Worm (Caenorhabditis elegans) whole organism, early embryonic: Measurements from ENCODE around the gene T10B5.3.

Experiments used
- B0310.2 ChIP-seq: sonication (generic microtip); optimal IDR thresholded peaks from 2 replicates; lab custom pipeline; 2016; ENCODE audit warnings: mild to moderate bottlenecking, missing genetic modification characterization, missing compliant biosample characterization
- F13C5.2 ChIP-seq: sonication (generic microtip); optimal IDR thresholded peaks from 2 replicates; lab custom pipeline; 2017; ENCODE audit warnings: mild to moderate bottlenecking, missing genetic modification characterization, inconsistent platforms, missing compliant biosample characterization
- aly-1 ChIP-seq: sonication (generic microtip); optimal IDR thresholded peaks from 2 replicates; lab custom pipeline; 2016; ENCODE audit warnings: missing genetic modification characterization, missing compliant biosample characterization
- ama-1 ChIP-seq: fragments of 150-350 bp; optimal IDR thresholded peaks from 2 replicates; lab custom pipeline; 2014
- ceh-13 ChIP-seq: fragments of 200-800 bp; sonication (Bioruptor generic); optimal IDR thresholded peaks from 2 replicates; lab custom pipeline; 2018; ENCODE audit warnings: mild to moderate bottlenecking, missing genetic modification characterization, missing compliant biosample characterization
- ceh-36 ChIP-seq: sonication (generic microtip); optimal IDR thresholded peaks from 2 replicates; lab custom pipeline; 2016; ENCODE audit warnings: missing genetic modification characterization, inconsistent platforms, missing compliant biosample characterization
- ets-7 ChIP-seq: sonication (generic microtip); optimal IDR thresholded peaks from 2 replicates; lab custom pipeline; 2016; ENCODE audit warnings: missing genotype, missing genetic modification characterization, missing compliant biosample characterization
- flt-1 ChIP-seq: fragments of 200-800 bp; sonication (Bioruptor generic); IDR thresholded peaks from 2 replicates; pipeline ENCODE4 v1.3.6; 2022; ENCODE audit warnings: missing genetic modification characterization, missing compliant biosample characterization
- hmbx-1 ChIP-seq: sonication (generic microtip); optimal IDR thresholded peaks from 2 replicates; lab custom pipeline; 2016; ENCODE audit warnings: mild to moderate bottlenecking, missing genetic modification characterization, missing compliant biosample characterization
- hmg-4 ChIP-seq: fragments of 200-800 bp; sonication (Bioruptor generic); optimal IDR thresholded peaks from 2 replicates; lab custom pipeline; 2018; ENCODE audit warnings: mild to moderate bottlenecking, missing genetic modification characterization, missing compliant biosample characterization
- hnd-1 ChIP-seq: sonication (generic microtip); optimal IDR thresholded peaks from 2 replicates; lab custom pipeline; 2016; ENCODE audit warnings: missing genetic modification characterization, missing compliant biosample characterization
- pes-1 ChIP-seq: fragments of 200-800 bp; sonication (Bioruptor generic); IDR thresholded peaks from 2 replicates; pipeline ENCODE4 v1.3.6; 2022; ENCODE audit warnings: missing genetic modification reagents, missing genetic modification characterization, missing compliant biosample characterization
- scrt-1 ChIP-seq: fragments of 200-800 bp; sonication (Bioruptor generic); IDR thresholded peaks from 2 replicates; pipeline ENCODE4 v1.3.6; 2022; ENCODE audit warnings: missing genetic modification characterization, missing compliant biosample characterization
- sea-1 ChIP-seq: fragments of 200-800 bp; sonication (Bioruptor generic); conservative IDR thresholded peaks from 2 replicates; pipeline ENCODE4 v1.3.6; 2022; ENCODE audit warnings: missing genetic modification characterization, missing compliant biosample characterization
- tbx-11 ChIP-seq: fragments of 200-800 bp; sonication (Bioruptor generic); IDR thresholded peaks from 2 replicates; pipeline ENCODE4 v1.3.6; 2022; ENCODE audit warnings: missing genetic modification characterization, missing compliant biosample characterization
- tbx-37 ChIP-seq: fragments of 200-800 bp; sonication (Bioruptor generic); conservative IDR thresholded peaks from 2 replicates; pipeline ENCODE4 v1.3.6; 2022; ENCODE audit warnings: missing genetic modification reagents, missing genetic modification characterization, missing compliant biosample characterization
- tra-4 ChIP-seq: sonication (generic microtip); optimal IDR thresholded peaks from 2 replicates; lab custom pipeline; 2017; ENCODE audit warnings: missing genetic modification characterization, missing compliant biosample characterization

Gene T10B5.3

DNA sequence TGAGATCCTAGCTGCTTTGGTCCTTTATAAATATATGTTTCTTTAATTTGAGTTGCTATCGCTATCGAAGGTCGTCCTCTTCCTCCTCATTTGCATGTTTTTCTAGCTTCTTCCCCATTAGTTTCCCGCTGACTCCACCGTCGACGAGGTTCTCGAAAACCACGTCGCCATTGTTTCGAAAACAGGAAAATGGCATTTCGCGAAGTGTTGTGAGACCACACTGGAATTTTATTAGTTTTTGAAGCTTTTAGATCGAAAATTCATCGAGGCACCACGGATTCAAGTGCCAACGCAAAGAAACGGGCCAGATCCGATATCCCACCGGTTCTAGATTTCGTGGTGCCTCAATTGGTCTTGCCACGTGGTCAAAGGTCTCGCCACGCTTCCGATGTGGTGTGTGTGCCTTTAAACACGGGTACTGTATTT, 946 bp upstream of the T10B5.3 start:
- TF ChIP-seq tra-4 (peak; percentile 11), pes-1 (GFP tag; lab: Robert Waterston, UW) (no peak), ama-1 (lab: Kevin White, UChicago) (peak; percentile 7)

DNA sequence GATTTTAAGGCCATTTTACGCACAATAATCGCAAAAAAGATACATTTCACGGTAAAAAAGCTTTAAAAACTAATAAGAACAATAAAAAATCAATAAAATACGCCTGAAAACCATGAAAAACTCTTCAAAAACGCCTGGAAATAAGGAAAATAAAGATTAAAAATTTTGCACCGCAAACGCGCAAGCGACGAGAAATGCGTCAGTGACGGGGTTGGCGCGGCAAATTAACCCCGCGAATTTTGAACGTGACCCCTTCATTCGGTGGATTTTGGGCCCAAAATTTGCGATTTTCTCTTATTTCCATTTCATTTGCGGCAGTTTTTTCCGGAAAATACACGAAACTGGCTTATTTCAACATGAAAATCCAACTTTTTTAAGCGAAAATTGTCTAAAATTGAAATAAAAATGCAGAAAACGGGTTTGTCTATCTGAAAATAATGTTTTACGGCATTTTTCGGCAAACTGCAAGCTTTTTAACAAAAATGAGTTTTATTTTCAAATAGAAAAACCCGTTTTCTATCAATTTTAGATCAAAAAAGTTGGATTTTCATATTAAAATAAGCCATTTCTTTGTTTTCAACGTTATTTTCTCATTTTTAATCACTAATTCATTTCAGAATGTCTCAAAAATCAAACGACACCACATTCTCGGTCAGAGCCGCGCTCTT, 852 bp downstream of the T10B5.3 start, which contains the start of gene knl-3:
Gene knl-3, plus strand, starts transcription at position 618 of the 668 bp plus-strand sequence.
- TF ChIP-seq scrt-1 (peak; percentile 70; the same call in 1 of the 2 replicates), ceh-13 (GFP tag; lab: Kevin White, UChicago) (no peak), F13C5.2 (peak; percentile 80), ets-7 (tag; lab: Kevin White, UChicago) (no peak), aly-1 (tag; lab: Kevin White, UChicago) (no peak), hnd-1 (tag; lab: Kevin White, UChicago) (peak; percentile 32), B0310.2 (no peak), sea-1 (no peak), flt-1 (peak; percentile 51; the same call in 1 of the 2 replicates), hmg-4 (GFP tag; lab: Kevin White, UChicago) (peak; percentile 51), pes-1 (GFP tag; lab: Robert Waterston, UW) (peak; percentile 79), ama-1 (lab: Kevin White, UChicago) (no peak), tbx-37 (GFP tag; lab: Robert Waterston, UW) (peak; percentile 51; the same call in 1 of the 2 replicates), tbx-11 (GFP tag; lab: Robert Waterston, UW) (peak; percentile 65; the same call in 1 of the 2 replicates), tra-4 (peak; percentile 29), hmbx-1 (tag; lab: Kevin White, UChicago) (peak; percentile 11), ceh-36 (tag; lab: Kevin White, UChicago) (peak; percentile 80)

DNA sequence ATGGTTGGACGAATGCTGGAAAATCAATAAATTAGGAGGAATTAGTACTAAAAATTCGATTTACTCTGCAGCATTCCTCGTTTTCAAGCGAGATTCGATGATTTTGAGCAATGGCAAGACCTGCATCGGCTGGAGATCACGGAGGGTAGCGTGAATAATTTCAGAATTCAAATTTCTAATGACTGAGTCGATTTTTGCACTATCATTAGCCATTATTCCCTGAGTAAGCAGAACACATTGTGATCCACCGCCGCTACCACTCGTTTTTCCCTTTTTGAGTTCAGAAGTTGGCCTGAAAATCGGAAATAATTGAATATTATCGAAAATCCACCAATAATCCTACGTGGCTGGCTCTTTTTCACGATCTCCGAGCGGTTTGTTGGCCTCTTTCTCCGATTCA, 1.6 kb downstream of the T10B5.3 start:
- no peak for TF ChIP-seq hmg-4 (GFP tag; lab: Kevin White, UChicago)
- TF ChIP-seq hnd-1 (tag; lab: Kevin White, UChicago), result no peak
- no peak for TF ChIP-seq hmbx-1 (tag; lab: Kevin White, UChicago)
- no peak for TF ChIP-seq tra-4
- no peak for TF ChIP-seq tbx-37 (GFP tag; lab: Robert Waterston, UW)
- TF ChIP-seq pes-1 (GFP tag; lab: Robert Waterston, UW), result no peak
- no peak for TF ChIP-seq B0310.2
- TF ChIP-seq ceh-13 (GFP tag; lab: Kevin White, UChicago), result no peak
- TF ChIP-seq aly-1 (tag; lab: Kevin White, UChicago), result no peak
- no peak for TF ChIP-seq sea-1
- TF ChIP-seq flt-1, result no peak
- no peak for TF ChIP-seq ets-7 (tag; lab: Kevin White, UChicago)
- TF ChIP-seq ama-1 (lab: Kevin White, UChicago), result no peak
- TF ChIP-seq ceh-36 (tag; lab: Kevin White, UChicago), result no peak
- no peak for TF ChIP-seq F13C5.2

DNA sequence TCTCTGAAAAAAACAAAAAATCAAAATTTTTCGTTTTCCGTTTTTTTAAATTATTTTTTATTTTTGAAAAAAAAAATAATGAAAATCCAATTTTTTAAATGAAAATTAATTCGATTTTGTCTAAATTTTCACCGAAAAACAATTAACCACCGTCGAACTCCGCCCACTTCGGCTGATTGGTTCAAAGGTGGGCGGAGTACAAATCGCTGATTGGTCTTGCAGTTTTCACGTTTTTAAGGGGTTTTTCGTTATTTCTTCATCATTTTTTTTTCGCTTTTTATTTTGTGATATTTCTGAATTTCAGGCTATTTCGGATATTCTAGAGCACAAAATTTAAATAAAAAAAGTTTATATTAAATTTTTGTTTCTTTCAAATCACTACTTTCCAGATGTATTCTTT, 4.6 kb downstream of the T10B5.3 start:
- no peak for TF ChIP-seq F13C5.2
- no peak for TF ChIP-seq tbx-11 (GFP tag; lab: Robert Waterston, UW)
- no peak for TF ChIP-seq flt-1
- TF ChIP-seq ceh-36 (tag; lab: Kevin White, UChicago), result no peak
- no peak for TF ChIP-seq tbx-37 (GFP tag; lab: Robert Waterston, UW)
- no peak for TF ChIP-seq pes-1 (GFP tag; lab: Robert Waterston, UW)
- TF ChIP-seq hmg-4 (GFP tag; lab: Kevin White, UChicago), result no peak
- no peak for TF ChIP-seq ets-7 (tag; lab: Kevin White, UChicago)

DNA sequence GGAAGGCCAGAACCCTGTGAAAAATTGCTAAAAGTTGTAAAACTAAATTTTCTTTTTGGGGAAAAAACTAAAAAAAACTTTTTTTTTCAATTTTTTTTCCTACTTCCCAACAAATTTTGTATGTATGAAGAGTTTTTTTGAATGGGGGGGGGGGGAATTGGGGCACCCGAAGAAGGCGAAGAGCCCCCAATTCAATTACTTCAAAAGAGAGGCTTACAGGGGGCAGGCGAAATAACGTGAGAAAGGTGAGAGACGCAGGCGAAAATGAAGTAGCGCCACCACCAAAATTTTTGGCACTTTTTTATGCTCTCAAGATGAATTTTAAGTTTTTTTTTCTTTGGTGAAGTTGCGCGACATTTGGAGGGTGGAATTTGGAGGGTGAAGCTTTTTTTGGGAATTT, 6.6 kb downstream of the T10B5.3 start:
- TF ChIP-seq aly-1 (tag; lab: Kevin White, UChicago) (no peak), ceh-36 (tag; lab: Kevin White, UChicago) (no peak), scrt-1 (no peak), flt-1 (no peak), tbx-37 (GFP tag; lab: Robert Waterston, UW) (no peak), hmbx-1 (tag; lab: Kevin White, UChicago) (no peak), B0310.2 (no peak), tra-4 (no peak), pes-1 (GFP tag; lab: Robert Waterston, UW) (no peak)

DNA sequence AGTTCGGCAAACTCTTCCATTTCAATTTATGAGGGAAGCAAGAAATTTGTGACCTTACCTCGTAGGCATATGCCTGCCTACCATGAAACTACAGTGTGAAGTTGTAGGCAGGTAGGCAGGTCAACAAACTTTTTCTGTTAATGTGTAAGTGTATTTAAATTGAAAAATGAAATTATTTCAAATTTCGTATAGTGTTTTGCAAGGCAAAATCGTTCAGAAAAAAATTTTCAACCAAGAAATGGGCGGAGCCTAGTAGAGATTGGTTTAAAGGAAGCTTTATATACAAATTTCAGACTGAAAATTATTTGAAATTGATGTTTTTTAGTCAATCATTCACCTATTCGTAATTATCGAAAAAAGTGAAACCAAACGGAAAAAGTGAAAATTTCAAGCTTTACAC, 11.7 kb downstream of the T10B5.3 start:
- no peak for TF ChIP-seq hmbx-1 (tag; lab: Kevin White, UChicago)
- TF ChIP-seq F13C5.2, result no peak
- TF ChIP-seq hnd-1 (tag; lab: Kevin White, UChicago), result no peak
- no peak for TF ChIP-seq flt-1
- TF ChIP-seq tbx-37 (GFP tag; lab: Robert Waterston, UW), result no peak
- TF ChIP-seq B0310.2, result no peak
- no peak for TF ChIP-seq pes-1 (GFP tag; lab: Robert Waterston, UW)
- no peak for TF ChIP-seq aly-1 (tag; lab: Kevin White, UChicago)
- no peak for TF ChIP-seq ama-1 (lab: Kevin White, UChicago)
- TF ChIP-seq ets-7 (tag; lab: Kevin White, UChicago), result no peak
- TF ChIP-seq tra-4, result no peak
- no peak for TF ChIP-seq scrt-1
- no peak for TF ChIP-seq ceh-13 (GFP tag; lab: Kevin White, UChicago)

DNA sequence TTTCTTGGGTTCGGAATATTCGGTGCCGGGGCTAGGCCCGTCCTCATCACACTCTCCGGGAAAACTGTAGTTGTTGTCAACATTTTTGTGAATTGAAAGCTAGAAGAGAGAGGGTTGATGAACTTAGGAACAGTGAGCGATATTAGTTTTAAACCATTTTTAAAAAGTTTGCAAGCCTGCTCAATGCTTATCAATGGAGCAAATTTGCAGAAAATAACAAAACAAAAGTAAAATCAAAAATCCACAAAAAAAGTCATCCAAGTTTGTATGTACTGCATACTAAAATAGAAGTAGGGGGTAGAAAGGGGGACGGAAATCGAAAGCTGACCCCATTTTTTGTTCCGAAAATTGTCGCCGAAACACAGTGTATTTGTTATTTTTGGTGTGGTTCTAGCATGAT, 13.4 kb downstream of the T10B5.3 start, which contains the start of gene T10B5.10:
Gene T10B5.10, minus strand, starts transcription at position 101 of the 400 bp plus-strand sequence.
- TF ChIP-seq aly-1 (tag; lab: Kevin White, UChicago) (no peak), hmbx-1 (tag; lab: Kevin White, UChicago) (no peak), tra-4 (no peak), hmg-4 (GFP tag; lab: Kevin White, UChicago) (no peak), ama-1 (lab: Kevin White, UChicago) (no peak), tbx-37 (GFP tag; lab: Robert Waterston, UW) (no peak), ets-7 (tag; lab: Kevin White, UChicago) (no peak), flt-1 (no peak), tbx-11 (GFP tag; lab: Robert Waterston, UW) (no peak), F13C5.2 (no peak), hnd-1 (tag; lab: Kevin White, UChicago) (no peak), ceh-36 (tag; lab: Kevin White, UChicago) (no peak), sea-1 (no peak)
